Worm (Caenorhabditis elegans) whole organism, late embryonic: ENCODE results near the gene oac-7.
A peak's percentile ranks its signal among the peaks of the same experiment; 100 is the strongest.

ENCODE experiments used
- C38D4.7 ChIP-seq: fragments of 200-800 bp; sonication (Bioruptor generic); optimal IDR thresholded peaks from 2 replicates; lab custom pipeline; 2018; ENCODE audit warnings: mild to moderate bottlenecking, missing genetic modification characterization, moderate library complexity, missing compliant biosample characterization
- F13H6.1 ChIP-seq: sonication (generic microtip); optimal IDR thresholded peaks from 2 replicates; lab custom pipeline; 2016; ENCODE audit warnings: missing genetic modification characterization, missing compliant biosample characterization
- K02D7.2 ChIP-seq: sonication (generic microtip); optimal IDR thresholded peaks from 2 replicates; lab custom pipeline; 2017; ENCODE audit warnings: mild to moderate bottlenecking, missing genetic modification characterization, missing compliant biosample characterization
- K09A11.1 ChIP-seq: sonication (generic microtip); optimal IDR thresholded peaks from 2 replicates; lab custom pipeline; 2017; ENCODE audit warnings: antibody characterized with exemption, mild to moderate bottlenecking, missing genetic modification characterization, missing compliant biosample characterization; ENCODE audit not compliant: insufficient read depth
- ama-1 ChIP-seq: fragments of 150-350 bp; optimal IDR thresholded peaks from 2 replicates; lab custom pipeline; 2014
- ceh-18 ChIP-seq: sonication (generic microtip); optimal IDR thresholded peaks from 2 replicates; lab custom pipeline; 2016; ENCODE audit warnings: missing genetic modification characterization, missing compliant biosample characterization
- ceh-19 ChIP-seq: fragments of 200-800 bp; sonication (Bioruptor generic); optimal IDR thresholded peaks from 2 replicates; lab custom pipeline; 2018; ENCODE audit warnings: mild to moderate bottlenecking, missing genetic modification characterization, missing compliant biosample characterization
- ceh-2 ChIP-seq: sonication (generic microtip); optimal IDR thresholded peaks from 2 replicates; lab custom pipeline; 2016; ENCODE audit warnings: missing genotype, missing genetic modification characterization, missing compliant biosample characterization
- ceh-22 ChIP-seq: sonication (generic microtip); optimal IDR thresholded peaks from 2 replicates; lab custom pipeline; 2017; ENCODE audit warnings: missing biosample characterization, missing genetic modification characterization
- ceh-24 ChIP-seq: sonication (generic microtip); optimal IDR thresholded peaks from 2 replicates; lab custom pipeline; 2016; ENCODE audit warnings: mild to moderate bottlenecking, missing genetic modification characterization, missing compliant biosample characterization
- ceh-30 ChIP-seq: fragments of 150-350 bp; optimal IDR thresholded peaks from 2 replicates; lab custom pipeline; 2014; ENCODE audit warnings: missing biosample characterization, missing genetic modification characterization
- ceh-31 ChIP-seq: sonication (generic microtip); optimal IDR thresholded peaks from 2 replicates; lab custom pipeline; 2016; ENCODE audit warnings: missing genetic modification characterization, missing compliant biosample characterization
- ceh-34 ChIP-seq: sonication (generic microtip); optimal IDR thresholded peaks from 2 replicates; lab custom pipeline; 2016; ENCODE audit warnings: mild to moderate bottlenecking, missing genetic modification characterization, missing compliant biosample characterization
- ceh-45 ChIP-seq: fragments of 200-800 bp; sonication (Bioruptor generic); IDR thresholded peaks from 2 replicates; pipeline ENCODE4 v1.3.6; 2022; ENCODE audit warnings: missing genetic modification reagents, missing genetic modification characterization, missing compliant biosample characterization
- ceh-48 ChIP-seq: sonication (generic microtip); optimal IDR thresholded peaks from 2 replicates; lab custom pipeline; 2016; ENCODE audit warnings: missing genetic modification characterization, inconsistent platforms, missing compliant biosample characterization
- ceh-9 ChIP-seq: sonication (generic microtip); optimal IDR thresholded peaks from 2 replicates; lab custom pipeline; 2016; ENCODE audit warnings: mild to moderate bottlenecking, missing genetic modification characterization, inconsistent platforms, missing compliant biosample characterization
- che-1 ChIP-seq: sonication (generic microtip); optimal IDR thresholded peaks from 2 replicates; lab custom pipeline; 2016; ENCODE audit warnings: mild to moderate bottlenecking, missing genetic modification characterization, missing compliant biosample characterization
- dve-1 ChIP-seq: sonication (generic microtip); optimal IDR thresholded peaks from 2 replicates; lab custom pipeline; 2017; ENCODE audit warnings: antibody characterized with exemption, mild to moderate bottlenecking, missing genetic modification characterization, missing compliant biosample characterization
- elt-4 ChIP-seq: sonication (generic microtip); optimal IDR thresholded peaks from 2 replicates; lab custom pipeline; 2016; ENCODE audit warnings: missing genetic modification characterization, missing compliant biosample characterization
- fkh-10 ChIP-seq: fragments of 150-350 bp; optimal IDR thresholded peaks from 2 replicates; lab custom pipeline; 2014; ENCODE audit warnings: missing biosample characterization, missing genetic modification reagents, missing genetic modification characterization
- gmeb-2 ChIP-seq: sonication (generic microtip); optimal IDR thresholded peaks from 2 replicates; lab custom pipeline; 2016; ENCODE audit warnings: missing genetic modification characterization, inconsistent platforms, missing compliant biosample characterization
- hlh-13 ChIP-seq: fragments of 200-800 bp; sonication (Bioruptor generic); optimal IDR thresholded peaks from 2 replicates; lab custom pipeline; 2018; ENCODE audit warnings: mild to moderate bottlenecking, missing genetic modification characterization, missing compliant biosample characterization
- hlh-15 ChIP-seq: sonication (generic microtip); optimal IDR thresholded peaks from 2 replicates; lab custom pipeline; 2016; ENCODE audit warnings: missing genetic modification characterization, missing compliant biosample characterization
- hlh-30 ChIP-seq: sonication (generic microtip); optimal IDR thresholded peaks from 2 replicates; lab custom pipeline; 2017; ENCODE audit warnings: antibody characterized with exemption, missing genetic modification characterization, missing compliant biosample characterization; ENCODE audit not compliant: insufficient read depth
- hlh-8 ChIP-seq: sonication (generic microtip); optimal IDR thresholded peaks from 2 replicates; lab custom pipeline; 2016; ENCODE audit warnings: missing genotype, missing genetic modification characterization, missing compliant biosample characterization
- madf-2 ChIP-seq: sonication (generic microtip); optimal IDR thresholded peaks from 2 replicates; lab custom pipeline; 2017; ENCODE audit warnings: missing genetic modification characterization, missing compliant biosample characterization
- mec-3 ChIP-seq: sonication (generic microtip); optimal IDR thresholded peaks from 2 replicates; lab custom pipeline; 2016; ENCODE audit warnings: borderline replicate concordance, missing genetic modification characterization, missing compliant biosample characterization
- nfya-1 ChIP-seq: sonication (generic microtip); optimal IDR thresholded peaks from 2 replicates; lab custom pipeline; 2017; ENCODE audit warnings: missing genetic modification characterization, mild to moderate bottlenecking, missing compliant biosample characterization, antibody characterized with exemption, moderate library complexity
- nhr-11 ChIP-seq: fragments of 150-350 bp; optimal IDR thresholded peaks from 2 replicates; lab custom pipeline; 2014; ENCODE audit warnings: missing biosample characterization, missing genetic modification characterization
- nhr-232 ChIP-seq: sonication (generic microtip); optimal IDR thresholded peaks from 2 replicates; lab custom pipeline; 2016; ENCODE audit warnings: missing genetic modification characterization, missing compliant biosample characterization
- pax-1 ChIP-seq: fragments of 150-350 bp; optimal IDR thresholded peaks from 2 replicates; lab custom pipeline; 2014; ENCODE audit warnings: missing biosample characterization, missing genetic modification characterization
- pha-4 ChIP-seq: fragments of 150-350 bp; optimal IDR thresholded peaks from 2 replicates; lab custom pipeline; 2018; ENCODE audit warnings: missing biosample characterization, missing genetic modification reagents, missing genetic modification characterization
- pros-1 ChIP-seq: fragments of 150-350 bp; optimal IDR thresholded peaks from 2 replicates; lab custom pipeline; 2014; ENCODE audit warnings: missing biosample characterization, missing genetic modification reagents, missing genetic modification characterization
- ref-2 ChIP-seq: sonication (generic microtip); optimal IDR thresholded peaks from 2 replicates; lab custom pipeline; 2016; ENCODE audit warnings: missing genetic modification characterization, missing compliant biosample characterization
- rnt-1 ChIP-seq: sonication (generic microtip); optimal IDR thresholded peaks from 2 replicates; lab custom pipeline; 2016; ENCODE audit warnings: missing genetic modification characterization, missing compliant biosample characterization
- sdc-2 ChIP-seq: sonication (generic microtip); optimal IDR thresholded peaks from 2 replicates; lab custom pipeline; 2016; ENCODE audit warnings: missing genotype, missing genetic modification characterization, missing compliant biosample characterization
- sox-2 ChIP-seq: fragments of 200-800 bp; sonication (Bioruptor generic); IDR thresholded peaks from 2 replicates; pipeline ENCODE4 v1.3.6; 2022; ENCODE audit warnings: missing genetic modification reagents, missing genetic modification characterization, missing compliant biosample characterization
- sox-4 ChIP-seq: sonication (generic microtip); optimal IDR thresholded peaks from 2 replicates; lab custom pipeline; 2017; ENCODE audit warnings: mild to moderate bottlenecking, missing genetic modification characterization, inconsistent platforms, missing compliant biosample characterization
- tbx-2 ChIP-seq: sonication (generic microtip); optimal IDR thresholded peaks from 2 replicates; lab custom pipeline; 2016; ENCODE audit warnings: missing genetic modification characterization, missing compliant biosample characterization
- tbx-7 ChIP-seq: sonication (generic microtip); optimal IDR thresholded peaks from 2 replicates; lab custom pipeline; 2016; ENCODE audit warnings: missing genotype, missing genetic modification characterization, missing compliant biosample characterization
- unc-3 ChIP-seq, 2 experiments: fragments of 200-800 bp in 1 of 2; sonication (Bioruptor generic) in 1 of 2; sonication (generic microtip) in 1 of 2; conservative IDR thresholded peaks in 1 of 2; optimal IDR thresholded peaks in 1 of 2; 2 replicates each; pipeline versions ENCODE4 v1.3.6 to Lab custom; 2016 to 2022; ENCODE audit warnings: missing compliant biosample characterization in 2 of 2, missing genetic modification characterization in 2 of 2, missing genetic modification reagents in 1 of 2
- unc-42 ChIP-seq: sonication (generic microtip); optimal IDR thresholded peaks from 2 replicates; lab custom pipeline; 2016; ENCODE audit warnings: missing genotype, missing genetic modification characterization, missing compliant biosample characterization
- unc-55 ChIP-seq: sonication (generic microtip); optimal IDR thresholded peaks from 2 replicates; lab custom pipeline; 2017; ENCODE audit warnings: missing biosample characterization, missing genetic modification reagents, missing genetic modification characterization
- unc-86 ChIP-seq: sonication (generic microtip); optimal IDR thresholded peaks from 2 replicates; lab custom pipeline; 2016; ENCODE audit warnings: missing genetic modification characterization, missing compliant biosample characterization
- zip-5 ChIP-seq: sonication (generic microtip); optimal IDR thresholded peaks from 2 replicates; lab custom pipeline; 2016; ENCODE audit warnings: missing genetic modification characterization, missing compliant biosample characterization

The oac-7 gene

ce11 chrV:16350775-16351378 is 41.3 kb downstream of the oac-7 start:
- TF ChIP-seq mec-3 (no peak), ceh-2 (tag; lab: Kevin White, UChicago) (no peak), nhr-232 (tag; lab: Kevin White, UChicago) (no peak), pros-1 (tag; lab: Kevin White, UChicago) (no peak), che-1 (tag; lab: Kevin White, UChicago) (no peak), ceh-19 (GFP tag; lab: Kevin White, UChicago) (no peak), hlh-13 (GFP tag; lab: Kevin White, UChicago) (no peak), hlh-30 (tag; lab: Kevin White, UChicago) (no peak), K09A11.1 (tag; lab: Kevin White, UChicago) (no peak), ceh-45 (GFP tag; lab: Robert Waterston, UW) (no peak), pax-1 (tag; lab: Kevin White, UChicago) (no peak), ref-2 (tag; lab: Kevin White, UChicago) (no peak), sdc-2 (no peak), gmeb-2 (tag; lab: Kevin White, UChicago) (no peak), pha-4 (tag; lab: Kevin White, UChicago) (no peak), ceh-31 (tag; lab: Kevin White, UChicago) (peak; percentile 29), ama-1 (lab: Kevin White, UChicago) (no peak), ceh-34 (tag; lab: Kevin White, UChicago) (no peak), ceh-24 (tag; lab: Kevin White, UChicago) (no peak), madf-2 (tag; lab: Kevin White, UChicago) (no peak), sox-2 (GFP tag; lab: Robert Waterston, UW) (no peak), tbx-7 (tag; lab: Kevin White, UChicago) (no peak), unc-3 (GFP tag; conservative IDR thresholded peaks at IDR 0.05; lab: Robert Waterston, UW) (no peak), unc-3 (tag; optimal IDR thresholded peaks at IDR 0.05; lab: Kevin White, UChicago) (no peak), nhr-11 (no peak), dve-1 (tag; lab: Kevin White, UChicago) (no peak), nfya-1 (tag; lab: Kevin White, UChicago) (peak; percentile 71), ceh-18 (tag; lab: Kevin White, UChicago) (peak; percentile 49), rnt-1 (tag; lab: Kevin White, UChicago) (peak; percentile 37), C38D4.7 (GFP tag; lab: Kevin White, UChicago) (no peak), ceh-9 (tag; lab: Kevin White, UChicago) (no peak), ceh-48 (tag; lab: Kevin White, UChicago) (no peak), unc-42 (tag; lab: Kevin White, UChicago) (peak; percentile 17), hlh-15 (tag; lab: Kevin White, UChicago) (no peak)

ce11 chrV:16351757-16352156 is 42.2 kb downstream of the oac-7 start:
- TF ChIP-seq hlh-8 (tag; lab: Kevin White, UChicago) (no peak), elt-4 (tag; lab: Kevin White, UChicago) (no peak), sox-4 (tag; lab: Kevin White, UChicago) (no peak), zip-5 (tag; lab: Kevin White, UChicago) (no peak), fkh-10 (GFP tag; lab: Kevin White, UChicago) (no peak), K09A11.1 (tag; lab: Kevin White, UChicago) (no peak), ceh-22 (tag; lab: Kevin White, UChicago) (no peak), ceh-30 (no peak), unc-86 (tag; lab: Kevin White, UChicago) (no peak), ref-2 (tag; lab: Kevin White, UChicago) (no peak), K02D7.2 (tag; lab: Kevin White, UChicago) (no peak), ceh-19 (GFP tag; lab: Kevin White, UChicago) (no peak), unc-55 (GFP tag; lab: Kevin White, UChicago) (no peak), C38D4.7 (GFP tag; lab: Kevin White, UChicago) (no peak), ama-1 (lab: Kevin White, UChicago) (no peak), tbx-2 (tag; lab: Kevin White, UChicago) (no peak), F13H6.1 (no peak)
